Fruit fly (Drosophila melanogaster) whole organism, embryonic: ENCODE measurements around the gene CG43438.

Source experiments
- BEAF-32 ChIP-seq: fragments of 200-800 bp; sonication (Bioruptor generic); optimal IDR thresholded peaks from 3 replicates; lab custom pipeline; 2017; ENCODE audit warnings: missing biosample characterization, missing genetic modification characterization, mild to moderate bottlenecking, moderate library complexity, missing genetic modification reagents
- Blimp-1 ChIP-seq: fragments of 200-800 bp; sonication (Bioruptor generic); optimal IDR thresholded peaks from 3 replicates; lab custom pipeline; 2018; ENCODE audit warnings: missing biosample characterization, missing genetic modification characterization, mild to moderate bottlenecking, moderate library complexity, missing genetic modification reagents
- CG10147 ChIP-seq: fragments of 200-800 bp; sonication (Bioruptor generic); optimal IDR thresholded peaks from 2 replicates; lab custom pipeline; 2019; ENCODE audit warnings: missing biosample characterization, mild to moderate bottlenecking, missing genetic modification characterization, moderate library complexity
- CG10274 ChIP-seq: fragments of 200-800 bp; sonication (Bioruptor generic); optimal IDR thresholded peaks from 3 replicates; lab custom pipeline; 2017; ENCODE audit warnings: missing biosample characterization, mild to moderate bottlenecking, missing genetic modification characterization
- CG11560 ChIP-seq: fragments of 200-800 bp; sonication (Bioruptor generic); IDR thresholded peaks from 3 replicates; pipeline ENCODE4 v1.3.6; 2022; ENCODE audit warnings: missing biosample characterization, missing genetic modification characterization
- CG11695 ChIP-seq: fragments of 200-800 bp; sonication (Bioruptor generic); IDR thresholded peaks from 3 replicates; pipeline ENCODE4 v1.3.6; 2022; ENCODE audit warnings: missing biosample characterization, missing genetic modification characterization
- CG11723 ChIP-seq: fragments of 200-800 bp; sonication (Bioruptor generic); optimal IDR thresholded peaks from 2 replicates; lab custom pipeline; 2017; ENCODE audit warnings: missing biosample characterization, mild to moderate bottlenecking, missing genetic modification characterization
- CG12104 ChIP-seq: fragments of 200-800 bp; sonication (Bioruptor generic); optimal IDR thresholded peaks from 3 replicates; lab custom pipeline; 2016; ENCODE audit warnings: missing biosample characterization, missing genetic modification characterization
- CG12155 ChIP-seq: fragments of 200-800 bp; sonication (Bioruptor generic); optimal IDR thresholded peaks from 3 replicates; lab custom pipeline; 2016; ENCODE audit warnings: missing biosample characterization, missing genetic modification characterization
- CG2129 ChIP-seq: fragments of 200-800 bp; sonication (Bioruptor generic); IDR thresholded peaks from 2 replicates; pipeline ENCODE4 v1.3.6; 2022; ENCODE audit warnings: missing biosample characterization, missing genetic modification characterization; ENCODE audit not compliant: partially characterized antibody
- CG4617 ChIP-seq: fragments of 200-800 bp; sonication (Bioruptor generic); optimal IDR thresholded peaks from 3 replicates; lab custom pipeline; 2016; ENCODE audit warnings: missing biosample characterization, missing genetic modification characterization, borderline replicate concordance
- CG4820 ChIP-seq: fragments of 200-800 bp; sonication (Bioruptor generic); optimal IDR thresholded peaks from 3 replicates; lab custom pipeline; 2016; ENCODE audit warnings: missing biosample characterization, missing genetic modification characterization
- CG7556 ChIP-seq: fragments of 200-800 bp; sonication (Bioruptor generic); optimal IDR thresholded peaks from 2 replicates; lab custom pipeline; 2017; ENCODE audit warnings: missing biosample characterization, mild to moderate bottlenecking, missing genetic modification characterization
- CG8281 ChIP-seq: fragments of 200-800 bp; sonication (Bioruptor generic); optimal IDR thresholded peaks from 2 replicates; lab custom pipeline; 2018; ENCODE audit warnings: missing biosample characterization, mild to moderate bottlenecking, missing genetic modification characterization, moderate library complexity
- CG8944 ChIP-seq: fragments of 200-800 bp; sonication (Bioruptor generic); optimal IDR thresholded peaks from 3 replicates; lab custom pipeline; 2016; ENCODE audit warnings: missing biosample characterization, missing genetic modification characterization
- CG9797 ChIP-seq: fragments of 200-800 bp; sonication (Bioruptor generic); optimal IDR thresholded peaks from 3 replicates; lab custom pipeline; 2018; ENCODE audit warnings: missing biosample characterization, mild to moderate bottlenecking, missing genetic modification characterization
- Chrac-16 ChIP-seq: fragments of 200-800 bp; sonication (Bioruptor generic); optimal IDR thresholded peaks from 3 replicates; lab custom pipeline; 2016; ENCODE audit warnings: missing biosample characterization, missing genetic modification characterization
- Dip2 ChIP-seq: fragments of 200-800 bp; sonication (Bioruptor generic); IDR thresholded peaks from 2 replicates; pipeline ENCODE4 v1.3.6; 2022; ENCODE audit warnings: missing biosample characterization, missing genetic modification characterization
- GATAe ChIP-seq: fragments of 200-800 bp; sonication (Bioruptor generic); conservative IDR thresholded peaks from 2 replicates; pipeline ENCODE4 v1.3.6; 2022; ENCODE audit warnings: missing biosample characterization, missing genetic modification characterization
- HHEX ChIP-seq: fragments of 200-800 bp; sonication (Bioruptor generic); optimal IDR thresholded peaks from 3 replicates; lab custom pipeline; 2017; ENCODE audit warnings: missing biosample characterization, mild to moderate bottlenecking, missing genetic modification characterization, missing genetic modification reagents
- HmgZ ChIP-seq: fragments of 200-800 bp; sonication (Bioruptor generic); optimal IDR thresholded peaks from 2 replicates; lab custom pipeline; 2018; ENCODE audit warnings: missing biosample characterization, mild to moderate bottlenecking, missing genetic modification characterization
- Lpt ChIP-seq: fragments of >200 bp; optimal IDR thresholded peaks from 2 replicates; lab custom pipeline; 2018; ENCODE audit warnings: missing biosample characterization, missing genetic modification characterization
- Max ChIP-seq: fragments of 200-800 bp; sonication (Bioruptor generic); optimal IDR thresholded peaks from 2 replicates; lab custom pipeline; 2016; ENCODE audit warnings: missing biosample characterization, mild to moderate bottlenecking, missing genetic modification characterization
- NfI ChIP-seq: fragments of 200-800 bp; sonication (Bioruptor generic); optimal IDR thresholded peaks from 3 replicates; lab custom pipeline; 2018; ENCODE audit warnings: missing biosample characterization, mild to moderate bottlenecking, missing genetic modification characterization, moderate library complexity
- Rx ChIP-seq: fragments of 200-800 bp; sonication (Bioruptor generic); IDR thresholded peaks from 2 replicates; pipeline ENCODE4 v1.3.6; 2022; ENCODE audit warnings: missing biosample characterization, missing genetic modification characterization
- Side ChIP-seq: fragments of 200-800 bp; sonication (Bioruptor generic); optimal IDR thresholded peaks from 2 replicates; lab custom pipeline; 2016; ENCODE audit warnings: missing biosample characterization, missing genetic modification characterization
- ase ChIP-seq: fragments of 200-800 bp; sonication (Bioruptor generic); IDR thresholded peaks from 3 replicates; pipeline ENCODE4 v1.3.6; 2022; ENCODE audit warnings: missing biosample characterization, missing genetic modification characterization
- ash1 ChIP-seq: fragments of 200-800 bp; sonication (Bioruptor generic); optimal IDR thresholded peaks from 2 replicates; lab custom pipeline; 2018; ENCODE audit warnings: missing biosample characterization, mild to moderate bottlenecking, missing genetic modification characterization
- bowl ChIP-seq: fragments of 200-800 bp; sonication (Bioruptor generic); IDR thresholded peaks from 2 replicates; pipeline ENCODE4 v1.3.6; 2022; ENCODE audit warnings: missing biosample characterization, missing genetic modification characterization
- br ChIP-seq: fragments of >200 bp; optimal IDR thresholded peaks from 2 replicates; lab custom pipeline; 2017
- chm ChIP-seq: fragments of 200-800 bp; sonication (Bioruptor generic); IDR thresholded peaks from 2 replicates; pipeline ENCODE4 v1.3.6; 2022; ENCODE audit warnings: missing biosample characterization, missing genetic modification characterization
- exex ChIP-seq: fragments of 200-800 bp; sonication (Bioruptor generic); optimal IDR thresholded peaks from 4 replicates; lab custom pipeline; 2018; ENCODE audit warnings: missing biosample characterization, mild to moderate bottlenecking, missing genetic modification characterization, moderate library complexity
- fd3F ChIP-seq: fragments of 200-800 bp; sonication (Bioruptor generic); optimal IDR thresholded peaks from 2 replicates; lab custom pipeline; 2018; ENCODE audit warnings: missing biosample characterization, mild to moderate bottlenecking, missing genetic modification characterization, moderate library complexity
- ftz-f1 ChIP-seq: fragments of 200-800 bp; sonication (Bioruptor generic); optimal IDR thresholded peaks from 2 replicates; lab custom pipeline; 2016; ENCODE audit warnings: missing biosample characterization, missing genetic modification characterization
- gsb-n ChIP-seq: fragments of 200-800 bp; sonication (Bioruptor generic); optimal IDR thresholded peaks from 3 replicates; lab custom pipeline; 2018; ENCODE audit warnings: missing biosample characterization, mild to moderate bottlenecking, missing genetic modification characterization
- jing ChIP-seq: fragments of 200-800 bp; sonication (Bioruptor generic); optimal IDR thresholded peaks from 2 replicates; lab custom pipeline; 2018; ENCODE audit warnings: missing biosample characterization, mild to moderate bottlenecking, missing genetic modification characterization
- peb ChIP-seq: fragments of 200-800 bp; sonication (Bioruptor generic); IDR thresholded peaks from 2 replicates; pipeline ENCODE4 v1.3.6; 2022; ENCODE audit warnings: missing biosample characterization, missing genetic modification characterization
- pita ChIP-seq: fragments of 200-800 bp; sonication (Bioruptor generic); optimal IDR thresholded peaks from 2 replicates; lab custom pipeline; 2017; ENCODE audit warnings: missing biosample characterization, mild to moderate bottlenecking, missing genetic modification characterization
- repo ChIP-seq: fragments of 200-800 bp; sonication (Bioruptor generic); optimal IDR thresholded peaks from 2 replicates; lab custom pipeline; 2016; ENCODE audit warnings: missing biosample characterization, missing genetic modification characterization
- schlank ChIP-seq: fragments of 200-800 bp; sonication (Bioruptor generic); optimal IDR thresholded peaks from 2 replicates; lab custom pipeline; 2018; ENCODE audit warnings: missing biosample characterization, mild to moderate bottlenecking, missing genetic modification characterization
- slbo ChIP-seq: fragments of 200-800 bp; sonication (Bioruptor generic); IDR thresholded peaks from 2 replicates; pipeline ENCODE4 v1.3.6; 2022; ENCODE audit warnings: missing biosample characterization, missing genetic modification characterization
- vnd ChIP-seq: fragments of 200-800 bp; sonication (Bioruptor generic); IDR thresholded peaks from 3 replicates; pipeline ENCODE4 v1.3.6; 2022; ENCODE audit warnings: missing biosample characterization, missing genetic modification characterization; ENCODE audit not compliant: partially characterized antibody
- z ChIP-seq: fragments of 200-800 bp; sonication (Bioruptor generic); IDR thresholded peaks from 3 replicates; pipeline ENCODE4 v1.3.6; 2022; ENCODE audit warnings: missing biosample characterization, missing genetic modification characterization
- zfh2 ChIP-seq: fragments of 200-800 bp; sonication (Bioruptor generic); optimal IDR thresholded peaks from 2 replicates; lab custom pipeline; 2016; ENCODE audit warnings: missing biosample characterization, missing genetic modification characterization

The CG43438 gene

dm6 chr2L:11528129-11528589 is 7.8 kb upstream of the CG43438 start, which contains the start of gene CG31705 (continued):
- no peak for TF ChIP-seq pita (GFP tag; lab: Kevin White, UChicago)
- peak; percentile 36; the same call in 1 of the 3 replicates for TF ChIP-seq CG11695
- no peak for TF ChIP-seq CG8944
- TF ChIP-seq Dip2 (GFP tag; lab: Robert Waterston, UW): no peak
- no peak for TF ChIP-seq ash1 (GFP tag; lab: Kevin White, UChicago)
- TF ChIP-seq zfh2 (GFP tag; lab: Kevin White, UChicago): no peak
- TF ChIP-seq ftz-f1 (GFP tag; lab: Kevin White, UChicago): no peak
- no peak for TF ChIP-seq br (lab: Kevin White, UChicago)
- peak; percentile 23; the same call in 1 of the 3 replicates for TF ChIP-seq ase
- TF ChIP-seq Max (GFP tag; lab: Kevin White, UChicago): peak; percentile 38
- no peak for TF ChIP-seq CG9797 (GFP tag; lab: Kevin White, UChicago)
- no peak for TF ChIP-seq CG4617 (GFP tag; lab: Kevin White, UChicago)
- TF ChIP-seq CG4820 (GFP tag; lab: Kevin White, UChicago): peak; percentile 11
- TF ChIP-seq jing: no peak
- no peak for TF ChIP-seq CG2129 (GFP tag; lab: Robert Waterston, UW)
- TF ChIP-seq HmgZ (tag; lab: Kevin White, UChicago): no peak
- TF ChIP-seq schlank (tag; lab: Kevin White, UChicago): peak; percentile 4
- TF ChIP-seq vnd (GFP tag; lab: Robert Waterston, UW): no peak
- TF ChIP-seq CG12104 (GFP tag; lab: Kevin White, UChicago): peak; percentile 50
- TF ChIP-seq repo (GFP tag; lab: Kevin White, UChicago): no peak
- TF ChIP-seq CG10147 (GFP tag; lab: Kevin White, UChicago): peak; percentile 70
- 0 out of 3 replicates have a peak, but pooled peaks have one; percentile 46 for TF ChIP-seq CG11560 (tag; lab: Robert Waterston, UW)
- no peak for TF ChIP-seq Side
- no peak for TF ChIP-seq exex (tag; lab: Kevin White, UChicago)
- TF ChIP-seq peb: no peak
- no peak for TF ChIP-seq BEAF-32 (GFP tag; lab: Kevin White, UChicago)
- no peak for TF ChIP-seq NfI (GFP tag; lab: Kevin White, UChicago)
- TF ChIP-seq Blimp-1 (GFP tag; lab: Kevin White, UChicago): no peak
- TF ChIP-seq z: no peak
- TF ChIP-seq gsb-n (tag; lab: Kevin White, UChicago): no peak
- TF ChIP-seq fd3F: peak; percentile 39
- no peak for TF ChIP-seq chm (GFP tag; lab: Robert Waterston, UW)
- no peak for TF ChIP-seq CG11723
- peak; percentile 66 for TF ChIP-seq CG7556
- TF ChIP-seq bowl (GFP tag; lab: Robert Waterston, UW): no peak
- no peak for TF ChIP-seq Lpt (GFP tag; lab: Kevin White, UChicago)
- no peak for TF ChIP-seq CG8281 (tag; lab: Kevin White, UChicago)
- TF ChIP-seq Rx (GFP tag; lab: Robert Waterston, UW): no peak
- no peak for TF ChIP-seq Chrac-16 (GFP tag; lab: Kevin White, UChicago)
- no peak for TF ChIP-seq GATAe (GFP tag; lab: Robert Waterston, UW)

- TF ChIP-seq CG12155 (no peak), HHEX (GFP tag; lab: Kevin White, UChicago) (no peak), CG10274 (peak; percentile 31), slbo (peak; percentile 10; the same call in 1 of the 2 replicates)
Measured at dm6 chr2L:11530952-11531351, 5.0 kb upstream of the CG43438 start, which contains the start of gene CG31706. Gene CG31706, minus strand, starts transcription at chr2L:11531052.
